Worm (Caenorhabditis elegans): Measurements from ENCODE around the gene Y36E3A.2.
A peak's percentile ranks its signal among the peaks of the same experiment; 100 is the strongest.

Gene Y36E3A.2

ce11 chrV:15384733-15385132 lies 41.1 kb upstream of the Y36E3A.2 start, which contains the start of gene str-102:
Gene str-102 (plus strand): TSS chrV:15385033.
- TF ChIP-seq Y55F3AM.14 (GFP tag; optimal IDR thresholded peaks at IDR 0.05) (no peak), crh-2 (tag; optimal IDR thresholded peaks at IDR 0.05) (no peak), unc-39 (tag; optimal IDR thresholded peaks at IDR 0.05) (no peak), lsy-2 (tag; optimal IDR thresholded peaks at IDR 0.05) (no peak), nhr-129 (tag; optimal IDR thresholded peaks at IDR 0.05) (no peak)

ce11 chrV:15388820-15389384 lies 36.9 kb upstream of the Y36E3A.2 start, which contains the start of gene srh-170:
Gene srh-170 (minus strand): TSS chrV:15388870.
- TF ChIP-seq ceh-16 (tag; optimal IDR thresholded peaks at IDR 0.05): no peak
- no peak for TF ChIP-seq ZK546.5 (tag; optimal IDR thresholded peaks at IDR 0.05)
- TF ChIP-seq dmd-4 (tag; optimal IDR thresholded peaks at IDR 0.05): no peak

ce11 chrV:15392064-15392463 lies 33.8 kb upstream of the Y36E3A.2 start:
- TF ChIP-seq lin-13 (GFP tag; optimal IDR thresholded peaks at IDR 0.05) (no peak), unc-55 (GFP tag; optimal IDR thresholded peaks at IDR 0.05) (no peak), elt-3 (tag; optimal IDR thresholded peaks at IDR 0.05) (no peak), snpc-4 (tag; optimal IDR thresholded peaks at IDR 0.05) (no peak), dmd-4 (tag; optimal IDR thresholded peaks at IDR 0.05) (no peak), nhr-25 (tag; optimal IDR thresholded peaks at IDR 0.05) (no peak), ztf-11 (tag; optimal IDR thresholded peaks at IDR 0.05) (no peak)

- TF ChIP-seq snpc-4 (tag; optimal IDR thresholded peaks at IDR 0.05) (no peak), ama-1 (optimal IDR thresholded peaks at IDR 0.05) (no peak), mdl-1 (tag; optimal IDR thresholded peaks at IDR 0.05) (no peak), F13H6.1 (tag; optimal IDR thresholded peaks at IDR 0.05) (no peak), nhr-23 (tag; optimal IDR thresholded peaks at IDR 0.05) (no peak), unc-55 (GFP tag; optimal IDR thresholded peaks at IDR 0.05) (peak; percentile 5), zag-1 (tag; optimal IDR thresholded peaks at IDR 0.05) (no peak), ztf-11 (tag; optimal IDR thresholded peaks at IDR 0.05) (no peak), nhr-25 (tag; optimal IDR thresholded peaks at IDR 0.05) (no peak), nhr-6 (tag; optimal IDR thresholded peaks at IDR 0.05) (no peak), ztf-1 (GFP tag; conservative IDR thresholded peaks at IDR 0.05) (no peak), dmd-4 (tag; optimal IDR thresholded peaks at IDR 0.05) (no peak), egl-27 (tag; optimal IDR thresholded peaks at IDR 0.05) (no peak), blmp-1 (tag; optimal IDR thresholded peaks at IDR 0.05; ENCODE audit: insufficient read depth) (no peak), fos-1 (tag; optimal IDR thresholded peaks at IDR 0.05) (no peak), mbf-1 (tag; optimal IDR thresholded peaks at IDR 0.05) (no peak), nhr-77 (tag; optimal IDR thresholded peaks at IDR 0.05) (no peak), lsy-2 (tag; optimal IDR thresholded peaks at IDR 0.05) (peak in 1 of 2 experiments; percentile 23), sma-3 (GFP tag; optimal IDR thresholded peaks at IDR 0.05) (no peak), sem-4 (tag; optimal IDR thresholded peaks at IDR 0.05) (no peak), lin-13 (GFP tag; optimal IDR thresholded peaks at IDR 0.05) (peak; percentile 28), Y55F3AM.14 (GFP tag; optimal IDR thresholded peaks at IDR 0.05) (no peak), gmeb-1 (tag; optimal IDR thresholded peaks at IDR 0.05) (peak; percentile 68), elt-3 (tag; optimal IDR thresholded peaks at IDR 0.05) (no peak), nhr-237 (tag; optimal IDR thresholded peaks at IDR 0.05) (no peak)
Measured at ce11 chrV:15394906-15395305, 30.9 kb upstream of the Y36E3A.2 start, which contains the start of gene T06E6.1. Gene T06E6.1 (minus strand): TSS chrV:15394961.

- TF ChIP-seq nhr-237 (tag; optimal IDR thresholded peaks at IDR 0.05) (no peak), nhr-23 (tag; optimal IDR thresholded peaks at IDR 0.05) (no peak), ama-1 (optimal IDR thresholded peaks at IDR 0.05) (no peak), zag-1 (tag; optimal IDR thresholded peaks at IDR 0.05) (no peak), unc-55 (GFP tag; optimal IDR thresholded peaks at IDR 0.05) (no peak), sma-9 (GFP tag; optimal IDR thresholded peaks at IDR 0.05) (no peak), sma-9 (tag; optimal IDR thresholded peaks at IDR 0.05) (no peak), ztf-1 (GFP tag; conservative IDR thresholded peaks at IDR 0.05) (no peak), nhr-129 (tag; optimal IDR thresholded peaks at IDR 0.05) (no peak)
Measured at ce11 chrV:15395347-15395746, 30.5 kb upstream of the Y36E3A.2 start, which contains the start of gene cyb-3. Gene cyb-3 (plus strand): TSS chrV:15395696.

- TF ChIP-seq mab-5 (tag; optimal IDR thresholded peaks at IDR 0.05) (no peak), dmd-4 (tag; optimal IDR thresholded peaks at IDR 0.05) (no peak), lin-13 (GFP tag; optimal IDR thresholded peaks at IDR 0.05) (no peak), peb-1 (tag; optimal IDR thresholded peaks at IDR 0.05) (no peak), unc-62 (GFP tag; optimal IDR thresholded peaks at IDR 0.05) (no peak), nhr-25 (tag; optimal IDR thresholded peaks at IDR 0.05) (no peak), sem-4 (tag; optimal IDR thresholded peaks at IDR 0.05) (no peak), mbf-1 (tag; optimal IDR thresholded peaks at IDR 0.05) (no peak), gmeb-1 (tag; optimal IDR thresholded peaks at IDR 0.05) (no peak), blmp-1 (tag; optimal IDR thresholded peaks at IDR 0.05; ENCODE audit: insufficient read depth) (no peak), lin-39 (tag; optimal IDR thresholded peaks at IDR 0.05) (no peak), lin-11 (tag; optimal IDR thresholded peaks at IDR 0.05) (no peak), nhr-21 (tag; optimal IDR thresholded peaks at IDR 0.05) (no peak), zag-1 (tag; optimal IDR thresholded peaks at IDR 0.05) (no peak), ceh-82 (tag; optimal IDR thresholded peaks at IDR 0.05) (no peak), ztf-4 (tag; optimal IDR thresholded peaks at IDR 0.05) (no peak), skn-1 (tag; optimal IDR thresholded peaks at IDR 0.05) (no peak), nhr-6 (tag; optimal IDR thresholded peaks at IDR 0.05) (no peak), ZK546.5 (tag; optimal IDR thresholded peaks at IDR 0.05) (no peak), elt-1 (tag; optimal IDR thresholded peaks at IDR 0.05) (no peak)
Measured at ce11 chrV:15397139-15397538, 28.7 kb upstream of the Y36E3A.2 start.

Measured in whole organism, L2 larva.